Worm (Caenorhabditis elegans) whole organism, early embryonic: ENCODE results near the gene F21E9.2.

Source experiments
- B0310.2 ChIP-seq: sonication (generic microtip); optimal IDR thresholded peaks from 2 replicates; lab custom pipeline; 2016; ENCODE audit warnings: mild to moderate bottlenecking, missing genetic modification characterization, missing compliant biosample characterization
- ama-1 ChIP-seq: fragments of 150-350 bp; optimal IDR thresholded peaks from 2 replicates; lab custom pipeline; 2014
- ceh-36 ChIP-seq: sonication (generic microtip); optimal IDR thresholded peaks from 2 replicates; lab custom pipeline; 2016; ENCODE audit warnings: missing genetic modification characterization, inconsistent platforms, missing compliant biosample characterization
- sea-1 ChIP-seq: fragments of 200-800 bp; sonication (Bioruptor generic); conservative IDR thresholded peaks from 2 replicates; pipeline ENCODE4 v1.3.6; 2022; ENCODE audit warnings: missing genetic modification characterization, missing compliant biosample characterization
- tbx-37 ChIP-seq: fragments of 200-800 bp; sonication (Bioruptor generic); conservative IDR thresholded peaks from 2 replicates; pipeline ENCODE4 v1.3.6; 2022; ENCODE audit warnings: missing genetic modification reagents, missing genetic modification characterization, missing compliant biosample characterization

ce11 chrX:1329847-1330246 lies at the start of gene F21E9.2:
- no peak for TF ChIP-seq B0310.2 (tag; lab: Kevin White, UChicago)
- TF ChIP-seq sea-1 (GFP tag; lab: Robert Waterston, UW) = no peak
- TF ChIP-seq tbx-37 = no peak
- TF ChIP-seq ama-1 (lab: Kevin White, UChicago) = no peak
- no peak for TF ChIP-seq ceh-36 (tag; lab: Kevin White, UChicago)
